Fruit fly (Drosophila melanogaster): Measurements from ENCODE around the gene RSG7.

DNA sequence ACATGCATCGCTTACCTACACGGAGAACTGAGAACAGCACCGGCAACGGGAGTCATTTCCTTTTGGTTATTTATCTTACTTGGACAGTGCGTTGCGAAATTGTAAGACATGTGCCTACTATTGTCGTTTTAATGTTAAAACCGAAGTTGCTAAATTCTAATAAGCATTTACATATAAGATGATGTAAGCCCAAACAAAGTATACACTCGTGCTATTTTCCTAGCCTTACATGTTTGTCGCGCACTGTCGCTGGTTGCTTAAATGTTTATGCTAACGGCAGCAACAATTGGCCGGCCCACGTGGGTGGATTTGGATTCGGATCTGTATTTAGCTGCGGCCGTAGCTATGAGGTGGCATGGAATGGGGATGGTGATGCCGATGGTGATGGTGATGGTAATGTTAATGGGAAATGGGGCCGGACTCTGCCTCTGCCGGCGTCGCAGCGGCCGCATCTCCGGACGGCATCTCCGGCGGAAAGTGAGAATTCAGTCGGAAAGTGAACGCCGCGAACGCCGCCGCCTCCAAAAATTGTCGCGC is 33.0 kb downstream of the RSG7 start, which contains the start of gene CG4829:
- TF ChIP-seq rn (GFP tag; IDR thresholded peaks at IDR 0.05) (no peak), gl (tag; optimal IDR thresholded peaks at IDR 0.05) (no peak), CG9948 (tag; optimal IDR thresholded peaks at IDR 0.05) (peak; percentile 38), Pif1B (GFP tag; optimal IDR thresholded peaks at IDR 0.05) (no peak), CG4496 (GFP tag; IDR thresholded peaks at IDR 0.05) (peak; percentile 74; the same call in 2 of the 3 replicates), D1 (tag; optimal IDR thresholded peaks at IDR 0.05) (no peak), CG8159 (tag; optimal IDR thresholded peaks at IDR 0.05) (peak; percentile 50), CG10348 (GFP tag; IDR thresholded peaks at IDR 0.05) (no peak), CG14655 (GFP tag; optimal IDR thresholded peaks at IDR 0.05) (no peak), CG8301 (tag; optimal IDR thresholded peaks at IDR 0.05) (peak; percentile 49), CG15710 (tag; optimal IDR thresholded peaks at IDR 0.05) (peak; percentile 47)

All from whole organism, pupa.